Worm (Caenorhabditis elegans): ENCODE measurements around the gene T07C12.10.

Gene T07C12.10

ce11 chrV:9916665-9917064 is 43.6 kb downstream of the T07C12.10 start, which contains the start of gene C50H2.4:
C50H2.4 (plus strand) TSS chrV:9916965.
- TF ChIP-seq dao-5 (tag; optimal IDR thresholded peaks at IDR 0.05): no peak
- no peak for TF ChIP-seq him-1 (tag; optimal IDR thresholded peaks at IDR 0.05)
- no peak for TF ChIP-seq W03F9.2 (tag; optimal IDR thresholded peaks at IDR 0.05)

- TF ChIP-seq dao-5 (tag; optimal IDR thresholded peaks at IDR 0.05) (no peak), W03F9.2 (tag; optimal IDR thresholded peaks at IDR 0.05) (no peak), him-1 (tag; optimal IDR thresholded peaks at IDR 0.05) (no peak)
Observed at ce11 chrV:9915021-9915420, 45.3 kb downstream of the T07C12.10 start, which contains the start of gene mec-9. mec-9 (minus strand) TSS chrV:9915121.

ce11 chrV:9913863-9914262 is 46.4 kb downstream of the T07C12.10 start, which contains the start of gene fipr-10:
fipr-10 (plus strand) TSS chrV:9914163.
- TF ChIP-seq him-1 (tag; optimal IDR thresholded peaks at IDR 0.05) (no peak), W03F9.2 (tag; optimal IDR thresholded peaks at IDR 0.05) (no peak), dao-5 (tag; optimal IDR thresholded peaks at IDR 0.05) (no peak)

- TF ChIP-seq W03F9.2 (tag; optimal IDR thresholded peaks at IDR 0.05) (no peak), him-1 (tag; optimal IDR thresholded peaks at IDR 0.05) (no peak)
Observed at ce11 chrV:9911165-9911564, 49.1 kb downstream of the T07C12.10 start.
